Worm (Caenorhabditis elegans): ENCODE data around the gene F43C1.5.

ce11 chrIII:4181338-4181737 is 47.6 kb upstream of the F43C1.5 start, which contains the start of gene C16C10.1:
- no peak for TF ChIP-seq sea-1 (GFP tag; conservative IDR thresholded peaks at IDR 0.05)
- no peak for TF ChIP-seq ama-1 (optimal IDR thresholded peaks at IDR 0.05)
- no peak for TF ChIP-seq F13C5.2 (tag; optimal IDR thresholded peaks at IDR 0.05)
- no peak for TF ChIP-seq aly-1 (tag; optimal IDR thresholded peaks at IDR 0.05)
- no peak for TF ChIP-seq hmbx-1 (tag; optimal IDR thresholded peaks at IDR 0.05)
- TF ChIP-seq B0310.2 (tag; optimal IDR thresholded peaks at IDR 0.05) = no peak
- TF ChIP-seq ceh-36 (tag; optimal IDR thresholded peaks at IDR 0.05) = no peak
- TF ChIP-seq pes-1 (GFP tag; IDR thresholded peaks at IDR 0.05) = no peak
